Worm (Caenorhabditis elegans) whole organism, late embryonic: ENCODE results near the gene T04F8.3.

Experiments
- F13H6.1 ChIP-seq: sonication (generic microtip); optimal IDR thresholded peaks from 2 replicates; lab custom pipeline; 2016; ENCODE audit warnings: missing genetic modification characterization, missing compliant biosample characterization
- K02D7.2 ChIP-seq: sonication (generic microtip); optimal IDR thresholded peaks from 2 replicates; lab custom pipeline; 2017; ENCODE audit warnings: mild to moderate bottlenecking, missing genetic modification characterization, missing compliant biosample characterization
- ceh-18 ChIP-seq: sonication (generic microtip); optimal IDR thresholded peaks from 2 replicates; lab custom pipeline; 2016; ENCODE audit warnings: missing genetic modification characterization, missing compliant biosample characterization
- mec-3 ChIP-seq: sonication (generic microtip); optimal IDR thresholded peaks from 2 replicates; lab custom pipeline; 2016; ENCODE audit warnings: borderline replicate concordance, missing genetic modification characterization, missing compliant biosample characterization
- nhr-11 ChIP-seq: fragments of 150-350 bp; optimal IDR thresholded peaks from 2 replicates; lab custom pipeline; 2014; ENCODE audit warnings: missing biosample characterization, missing genetic modification characterization
- pha-4 ChIP-seq: fragments of 150-350 bp; optimal IDR thresholded peaks from 2 replicates; lab custom pipeline; 2018; ENCODE audit warnings: missing biosample characterization, missing genetic modification reagents, missing genetic modification characterization

- TF ChIP-seq ceh-18 (tag; lab: Kevin White, UChicago) (no peak), mec-3 (tag; lab: Kevin White, UChicago) (no peak), K02D7.2 (tag; lab: Kevin White, UChicago) (no peak), F13H6.1 (tag; lab: Kevin White, UChicago) (no peak), nhr-11 (tag; lab: Kevin White, UChicago) (no peak), pha-4 (no peak)
Measured at ce11 chrX:11684261-11684660, 25.8 kb downstream of the T04F8.3 start, which contains the start of gene hnd-1.
